Worm (Caenorhabditis elegans) whole organism, L4 larva: ENCODE measurements around the gene col-104.
"Not testable (repeated sequence)": the region's sequence is repeated elsewhere in the genome, so short reads cannot be mapped to it uniquely, and the experiment has no call there.

Experiments
- aly-2 ChIP-seq: sonication (generic microtip); optimal IDR thresholded peaks from 2 replicates; lab custom pipeline; 2018; ENCODE audit warnings: missing biosample characterization, missing genetic modification characterization
- lin-39 ChIP-seq: fragments of 150-350 bp; optimal IDR thresholded peaks from 2 replicates; lab custom pipeline; 2014; ENCODE audit warnings: missing biosample characterization, missing genetic modification reagents, missing genetic modification characterization
- lsy-2 ChIP-seq, 2 experiments: fragments of 150-350 bp in 1 of 2; sonication (generic microtip) in 1 of 2; optimal IDR thresholded peaks; 2 replicates each; lab custom pipeline; 2014 to 2017; ENCODE audit warnings: missing biosample characterization in 2 of 2, missing genetic modification characterization in 2 of 2
- unc-62 ChIP-seq, 3 experiments: fragments of 150-350 bp in 1 of 3; sonication (generic microtip); optimal IDR thresholded peaks in 2 of 3; peaks in 1 of 3; 1 replicate in 1 of 3; 2 replicates in 2 of 3; lab custom pipeline; 2014 to 2017; ENCODE audit warnings: missing biosample characterization in 3 of 3, missing genetic modification characterization in 3 of 3, missing genetic modification reagents in 3 of 3, missing genotype in 1 of 3
- zag-1 ChIP-seq: fragments of 150-350 bp; optimal IDR thresholded peaks from 2 replicates; lab custom pipeline; 2014; ENCODE audit warnings: missing biosample characterization, missing genetic modification characterization

ce11 chrIV:1343379-1343778, 11.7 kb downstream of the col-104 start, which contains the start of gene F58F6.5:
- TF ChIP-seq lin-39; zag-1; aly-2; lsy-2 (tag; optimal IDR thresholded peaks at IDR 0.05; lab: Kevin White, UChicago); unc-62 (GFP tag; optimal IDR thresholded peaks at IDR 0.05 in 1 of 2; lab: Kevin White, UChicago); unc-62 (tag; optimal IDR thresholded peaks at IDR 0.05; lab: Kevin White, UChicago): not testable (repeated sequence)
